Worm (Caenorhabditis elegans): ENCODE results near the gene C04F5.9.

- TF ChIP-seq T20F7.1 (GFP tag; optimal IDR thresholded peaks at IDR 0.05) (no peak), daf-12 (tag; optimal IDR thresholded peaks at IDR 0.05) (no peak), R02D3.7 (tag; optimal IDR thresholded peaks at IDR 0.05) (no peak), snpc-4 (tag; optimal IDR thresholded peaks at IDR 0.05) (no peak), lsy-2 (tag; optimal IDR thresholded peaks at IDR 0.05) (no peak), mxl-2 (GFP tag; conservative IDR thresholded peaks at IDR 0.05) (no peak), mep-1 (tag; optimal IDR thresholded peaks at IDR 0.05) (no peak), pha-4 (GFP tag; IDR thresholded peaks at IDR 0.05) (no peak), pha-4 (tag; optimal IDR thresholded peaks at IDR 0.05) (no peak), unc-39 (tag; optimal IDR thresholded peaks at IDR 0.05) (no peak), lin-39 (tag; optimal IDR thresholded peaks at IDR 0.05) (no peak), lin-15B (tag; optimal IDR thresholded peaks at IDR 0.05) (no peak), fkh-10 (GFP tag; optimal IDR thresholded peaks at IDR 0.05) (no peak)
Measured at ce11 chrV:5130018-5130417, 11.0 kb upstream of the C04F5.9 start, which contains the start of gene F14F9.8.

All from whole organism, L4 larva.